Worm (Caenorhabditis elegans): ENCODE measurements around the gene R166.2.
A peak's percentile ranks its signal among the peaks of the same experiment; 100 is the strongest.

R166.2 gene

DNA sequence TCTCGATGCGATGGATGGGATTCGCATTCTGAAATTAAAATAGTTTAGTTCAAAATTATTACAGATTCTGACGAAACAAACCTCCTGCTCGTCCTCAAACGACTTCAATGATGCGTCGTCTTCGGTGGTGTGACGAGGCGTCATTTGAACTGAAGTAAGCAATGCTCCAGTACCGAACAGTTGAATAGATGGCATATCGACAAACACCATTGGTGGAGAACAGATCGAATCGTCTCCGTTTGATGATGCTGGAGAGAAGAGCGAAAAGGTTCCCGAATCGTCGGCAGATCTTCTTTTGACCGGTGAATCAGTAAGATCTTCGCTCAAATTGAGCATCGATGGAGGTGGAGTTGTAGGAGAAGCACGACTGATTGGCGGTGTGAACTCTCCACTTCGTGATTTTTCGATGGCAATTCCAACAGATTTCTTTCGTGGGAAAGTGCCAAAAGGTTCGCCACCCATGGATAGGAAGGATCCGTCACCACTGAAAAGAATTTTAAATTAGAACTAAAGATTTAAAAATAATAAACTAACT, 7.0 kb upstream of the R166.2 start (continued):
- TF ChIP-seq jun-1 (tag; optimal IDR thresholded peaks at IDR 0.05), result no peak
- TF ChIP-seq ZK337.2 (GFP tag; IDR thresholded peaks at IDR 0.05), result 0 out of 2 replicates have a peak, but pooled peaks have one; percentile 5
- no peak for TF ChIP-seq spr-1 (tag; optimal IDR thresholded peaks at IDR 0.05)
- TF ChIP-seq nhr-11 (tag; optimal IDR thresholded peaks at IDR 0.05), result no peak

DNA sequence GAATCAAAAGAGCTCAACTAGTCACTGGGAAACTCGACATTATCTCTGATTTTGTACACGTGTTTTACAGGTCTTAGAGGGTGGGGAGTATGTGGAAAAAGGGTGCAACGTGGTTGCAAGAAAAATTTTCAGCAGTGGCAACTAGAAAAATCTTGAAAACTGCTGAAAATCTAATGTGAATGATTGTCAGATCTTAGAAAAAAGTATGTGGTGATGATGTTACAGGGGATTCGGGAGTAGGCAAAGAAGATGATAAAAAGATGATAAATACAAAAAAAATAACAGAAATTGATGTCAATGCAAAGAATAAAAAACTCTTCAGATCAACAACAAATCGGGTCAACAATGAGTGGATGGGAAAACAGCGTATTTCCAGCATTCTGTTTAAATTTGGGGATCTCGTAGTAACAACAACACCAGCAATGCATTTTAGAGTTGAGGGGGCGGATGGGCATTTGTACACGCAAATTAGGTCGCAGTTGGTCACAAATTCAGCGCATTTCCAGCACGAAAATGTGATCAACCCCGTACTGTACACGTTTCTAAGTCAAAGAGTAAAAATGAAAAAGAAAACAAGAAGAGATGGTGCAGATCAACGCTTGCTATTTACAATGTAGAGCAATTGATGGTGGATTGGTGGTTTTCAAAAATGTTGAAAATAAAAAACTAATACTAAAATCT, 6.1 kb upstream of the R166.2 start:
- no peak for TF ChIP-seq sdz-12 (GFP tag; optimal IDR thresholded peaks at IDR 0.05)
- no peak for TF ChIP-seq spr-3 (GFP tag; optimal IDR thresholded peaks at IDR 0.05)
- TF ChIP-seq nhr-41 (GFP tag; IDR thresholded peaks at IDR 0.05), result no peak
- TF ChIP-seq T20F7.1 (GFP tag; optimal IDR thresholded peaks at IDR 0.05), result peak; percentile 35
- TF ChIP-seq zip-11 (GFP tag; IDR thresholded peaks at IDR 0.05), result no peak
- no peak for TF ChIP-seq fkh-10 (GFP tag; optimal IDR thresholded peaks at IDR 0.05)
- TF ChIP-seq ces-1 (GFP tag; optimal IDR thresholded peaks at IDR 0.05), result no peak
- no peak for TF ChIP-seq fos-1 (tag; optimal IDR thresholded peaks at IDR 0.05)
- TF ChIP-seq aha-1 (tag), result peak; percentile 95
- no peak for TF ChIP-seq dmd-9 (GFP tag; IDR thresholded peaks at IDR 0.05)
- no peak for TF ChIP-seq snpc-4 (tag; optimal IDR thresholded peaks at IDR 0.05)
- TF ChIP-seq ZK546.5 (tag; optimal IDR thresholded peaks at IDR 0.05), result no peak
- TF ChIP-seq duxl-1 (tag; optimal IDR thresholded peaks at IDR 0.05; ENCODE audit: poor library complexity), result peak; percentile 42
- peak; percentile 49 for TF ChIP-seq nhr-42 (GFP tag; IDR thresholded peaks at IDR 0.05)
- no peak for TF ChIP-seq spr-1 (tag; optimal IDR thresholded peaks at IDR 0.05)
- peak; percentile 31; the same call in 1 of the 2 replicates for TF ChIP-seq vab-7 (GFP tag; IDR thresholded peaks at IDR 0.05)
- no peak for TF ChIP-seq Y105C5A.15 (GFP tag; IDR thresholded peaks at IDR 0.05)
- peak; percentile 16 for TF ChIP-seq ama-1 (optimal IDR thresholded peaks at IDR 0.05)
- TF ChIP-seq nhr-111 (GFP tag; optimal IDR thresholded peaks at IDR 0.05), result no peak
- TF ChIP-seq nhr-102 (tag; optimal IDR thresholded peaks at IDR 0.05), result no peak
- no peak for TF ChIP-seq ztf-11 (tag; optimal IDR thresholded peaks at IDR 0.05)
- peak; percentile 53 for TF ChIP-seq mxl-3 (GFP tag; optimal IDR thresholded peaks at IDR 0.05)
- no peak for TF ChIP-seq F37D6.2 (tag; optimal IDR thresholded peaks at IDR 0.05)
- TF ChIP-seq dpl-1 (GFP tag; optimal IDR thresholded peaks at IDR 0.05), result no peak
- TF ChIP-seq egl-43 (GFP tag; IDR thresholded peaks at IDR 0.05), result no peak; the same call in 1 of the 2 replicates
- TF ChIP-seq unc-39 (tag; optimal IDR thresholded peaks at IDR 0.05), result peak; percentile 2
- no peak for TF ChIP-seq nhr-48 (tag; optimal IDR thresholded peaks at IDR 0.05)
- no peak for TF ChIP-seq nhr-76 (tag; optimal IDR thresholded peaks at IDR 0.05)
- TF ChIP-seq aly-2 (tag; optimal IDR thresholded peaks at IDR 0.05), result no peak
- no peak for TF ChIP-seq jun-1 (tag; optimal IDR thresholded peaks at IDR 0.05)
- no peak for TF ChIP-seq nhr-6 (tag; optimal IDR thresholded peaks at IDR 0.05)
- TF ChIP-seq arid-1 (GFP tag; conservative IDR thresholded peaks at IDR 0.05), result peak; percentile 12; the same call in 1 of the 2 replicates
- TF ChIP-seq zfp-3 (GFP tag; conservative IDR thresholded peaks at IDR 0.05), result peak; percentile 61; the same call in 1 of the 2 replicates
- TF ChIP-seq egl-27 (tag; optimal IDR thresholded peaks at IDR 0.05), result no peak
- no peak for TF ChIP-seq F10B5.3 (tag; optimal IDR thresholded peaks at IDR 0.05)
- TF ChIP-seq nhr-25 (tag; optimal IDR thresholded peaks at IDR 0.05; ENCODE audit: borderline replicate concordance, insufficient read depth), result no peak
- no peak; the same call in 1 of the 2 replicates for TF ChIP-seq mdt-29 (GFP tag; IDR thresholded peaks at IDR 0.05)
- TF ChIP-seq Y75B8A.6 (GFP tag; IDR thresholded peaks at IDR 0.05), result no peak
- TF ChIP-seq hlh-11 (tag; optimal IDR thresholded peaks at IDR 0.05), result no peak
- TF ChIP-seq mdl-1 (tag; optimal IDR thresholded peaks at IDR 0.05), result no peak
- peak; percentile 40 for TF ChIP-seq lin-13 (GFP tag; optimal IDR thresholded peaks at IDR 0.05)
- TF ChIP-seq unc-62 (GFP tag; optimal IDR thresholded peaks at IDR 0.05 in 1 of 2), result peak in 1 of 2 experiments; percentile 22
- no peak for TF ChIP-seq unc-62 (tag; optimal IDR thresholded peaks at IDR 0.05)
- TF ChIP-seq dve-1 (tag; optimal IDR thresholded peaks at IDR 0.05; ENCODE audit: insufficient read depth), result no peak
- TF ChIP-seq set-16 (GFP tag; IDR thresholded peaks at IDR 0.05), result no peak
- TF ChIP-seq mes-2 (tag; optimal IDR thresholded peaks at IDR 0.05; ENCODE audit: poor library complexity, severe bottlenecking), result no peak
